Worm (Caenorhabditis elegans): ENCODE results near the gene sss-1.

The sss-1 gene

ce11 chrIV:9889857-9890256, 3.7 kb downstream of the sss-1 start, which contains the start of gene ttbk-3:
Gene ttbk-3, minus strand, starts transcription at chrIV:9889957.
- TF ChIP-seq mxl-1 (tag; optimal IDR thresholded peaks at IDR 0.05) (no peak), nfya-2 (GFP tag; IDR thresholded peaks at IDR 0.05) (no peak), lsy-27 (tag; optimal IDR thresholded peaks at IDR 0.05; ENCODE audit: borderline replicate concordance, insufficient read depth) (no peak), F22D6.2 (tag; optimal IDR thresholded peaks at IDR 0.05) (no peak), ceh-58 (GFP tag; IDR thresholded peaks at IDR 0.05) (no peak), xnd-1 (tag; optimal IDR thresholded peaks at IDR 0.05) (no peak), egl-18 (GFP tag; IDR thresholded peaks at IDR 0.05) (no peak), die-1 (tag; optimal IDR thresholded peaks at IDR 0.05) (no peak), ztf-28 (GFP tag; IDR thresholded peaks at IDR 0.05) (no peak), unc-62 (GFP tag; optimal IDR thresholded peaks at IDR 0.05) (no peak), Y53F4B.3 (GFP tag; IDR thresholded peaks at IDR 0.05) (no peak)

- TF ChIP-seq him-1 (tag; optimal IDR thresholded peaks at IDR 0.05) (peak; percentile 23), ceh-79 (tag; optimal IDR thresholded peaks at IDR 0.05) (no peak), dox-1 (GFP tag; IDR thresholded peaks at IDR 0.05) (peak; percentile 50; the same call in 1 of the 2 replicates), madf-6 (GFP tag; IDR thresholded peaks at IDR 0.05) (peak; percentile 23; the same call in 1 of the 2 replicates), mxl-1 (tag; optimal IDR thresholded peaks at IDR 0.05) (no peak), ztf-25 (GFP tag; IDR thresholded peaks at IDR 0.05) (no peak), snpc-1.3 (tag; optimal IDR thresholded peaks at IDR 0.05; ENCODE audit: insufficient read depth) (peak; percentile 16), snpc-4 (GFP tag; optimal IDR thresholded peaks at IDR 0.05) (no peak), snpc-4 (tag; optimal IDR thresholded peaks at IDR 0.05) (peak in 2 of 4 experiments; percentile 35 to 44), ceh-27 (GFP tag; optimal IDR thresholded peaks at IDR 0.05) (no peak), Y53G8AR.9 (GFP tag; conservative IDR thresholded peaks at IDR 0.05) (no peak), snpc-3.4 (tag; optimal IDR thresholded peaks at IDR 0.05) (peak; percentile 8), mcd-1 (GFP tag; IDR thresholded peaks at IDR 0.05) (peak; percentile 89), attf-5 (GFP tag; optimal IDR thresholded peaks at IDR 0.05) (peak; percentile 25), hmg-1.2 (GFP tag; IDR thresholded peaks at IDR 0.05) (peak; percentile 77; the same call in 1 of the 2 replicates), ets-4 (GFP tag; optimal IDR thresholded peaks at IDR 0.05) (no peak), F33H1.4 (GFP tag; IDR thresholded peaks at IDR 0.05) (peak; percentile 47; the same call in 1 of the 2 replicates), let-607 (tag; optimal IDR thresholded peaks at IDR 0.05) (no peak), F55B11.4 (tag; optimal IDR thresholded peaks at IDR 0.05; ENCODE audit: borderline replicate concordance, insufficient read depth) (no peak), rcor-1 (GFP tag; IDR thresholded peaks at IDR 0.05) (peak; percentile 37; the same call in 1 of the 2 replicates), ccch-3 (GFP tag; optimal IDR thresholded peaks at IDR 0.05) (no peak), dpl-1 (GFP tag; optimal IDR thresholded peaks at IDR 0.05) (peak; percentile 20), lsl-1 (GFP tag; optimal IDR thresholded peaks at IDR 0.05) (peak; percentile 40), unc-130 (GFP tag; optimal IDR thresholded peaks at IDR 0.05) (peak; percentile 2), lin-35 (GFP tag; optimal IDR thresholded peaks at IDR 0.05) (no peak), F23B12.7 (tag; optimal IDR thresholded peaks at IDR 0.05; ENCODE audit: insufficient read depth) (peak; percentile 63), F49E8.2 (tag; optimal IDR thresholded peaks at IDR 0.05; ENCODE audit: insufficient read depth) (peak; percentile 12), nhr-80 (tag; optimal IDR thresholded peaks at IDR 0.05) (peak; percentile 33), nhr-120 (GFP tag; IDR thresholded peaks at IDR 0.05) (no peak), ztf-3 (GFP tag; optimal IDR thresholded peaks at IDR 0.05) (no peak)
These were observed 9.3 kb downstream of the sss-1 start, which contains the start of the genes prp-18 and mccc-1 for ce11 chrIV:9884257-9884656. Gene prp-18, minus strand, starts transcription at chrIV:9884383. Gene mccc-1, plus strand, starts transcription at chrIV:9884570.

All from whole organism, young adult.